Fruit fly (Drosophila melanogaster): ENCODE results near the gene CG6833.

CG6833 gene

dm6 chr3L:14076559-14076958 is 25.6 kb downstream of the CG6833 start:
- TF ChIP-seq noc (tag; optimal IDR thresholded peaks at IDR 0.05): no peak

dm6 chr3L:14078227-14078626 is 27.2 kb downstream of the CG6833 start:
- no peak for TF ChIP-seq noc (tag; optimal IDR thresholded peaks at IDR 0.05)

- TF ChIP-seq noc (tag; optimal IDR thresholded peaks at IDR 0.05): no peak
Observed at dm6 chr3L:14079224-14079623, 28.2 kb downstream of the CG6833 start.

- no peak for TF ChIP-seq noc (tag; optimal IDR thresholded peaks at IDR 0.05)
Observed at dm6 chr3L:14083283-14083682, 32.3 kb downstream of the CG6833 start, which contains the start of gene CG8100. Gene CG8100, plus strand, starts transcription at chr3L:14083615.

- no peak for TF ChIP-seq noc (tag; optimal IDR thresholded peaks at IDR 0.05)
Observed at dm6 chr3L:14086225-14086624, 35.2 kb downstream of the CG6833 start.

- TF ChIP-seq noc (tag; optimal IDR thresholded peaks at IDR 0.05): no peak
Observed at dm6 chr3L:14089010-14089409, 38.0 kb downstream of the CG6833 start.

- no peak for TF ChIP-seq noc (tag; optimal IDR thresholded peaks at IDR 0.05)
Observed at dm6 chr3L:14089516-14089915, 38.5 kb downstream of the CG6833 start.

- TF ChIP-seq noc (tag; optimal IDR thresholded peaks at IDR 0.05): no peak
Observed at dm6 chr3L:14097941-14098545, 47.0 kb downstream of the CG6833 start, which contains the start of gene Fbp1. Gene Fbp1, minus strand, starts transcription at chr3L:14098053.

dm6 chr3L:14100058-14100457 is 49.1 kb downstream of the CG6833 start:
- no peak for TF ChIP-seq noc (tag; optimal IDR thresholded peaks at IDR 0.05)

- TF ChIP-seq noc (tag; optimal IDR thresholded peaks at IDR 0.05): no peak
Observed at dm6 chr3L:14101421-14102130, 50.6 kb downstream of the CG6833 start.
